Worm (Caenorhabditis elegans) whole organism, midembryonic: Measurements from ENCODE around the gene C15B12.1.

Experiments
- cog-1 ChIP-seq: sonication (generic microtip); optimal IDR thresholded peaks from 2 replicates; lab custom pipeline; 2016; ENCODE audit warnings: missing genetic modification characterization, missing compliant biosample characterization
- flt-1 ChIP-seq: fragments of 200-800 bp; sonication (Bioruptor generic); IDR thresholded peaks from 2 replicates; pipeline ENCODE4 v1.3.6; 2022; ENCODE audit warnings: missing genetic modification characterization, missing compliant biosample characterization
- klf-2 ChIP-seq: fragments of 200-800 bp; sonication (Bioruptor generic); conservative IDR thresholded peaks from 2 replicates; pipeline ENCODE4 v1.3.6; 2022; ENCODE audit warnings: missing genetic modification reagents, missing genetic modification characterization, missing compliant biosample characterization
- med-1 ChIP-seq: sonication (generic microtip); optimal IDR thresholded peaks from 2 replicates; lab custom pipeline; 2017; ENCODE audit warnings: missing genetic modification characterization, mild to moderate bottlenecking, missing compliant biosample characterization, antibody characterized with exemption, missing genetic modification reagents; ENCODE audit not compliant: insufficient read depth
- ref-1 ChIP-seq: fragments of 200-800 bp; sonication (Bioruptor generic); conservative IDR thresholded peaks from 2 replicates; pipeline ENCODE4 v1.3.6; 2022; ENCODE audit warnings: missing genetic modification reagents, missing genetic modification characterization, missing compliant biosample characterization
- ztf-23 ChIP-seq: fragments of 200-800 bp; sonication (Bioruptor generic); IDR thresholded peaks from 2 replicates; pipeline ENCODE4 v1.3.6; 2022; ENCODE audit warnings: missing genetic modification reagents, missing genetic modification characterization, missing compliant biosample characterization
- ztf-29 ChIP-seq: fragments of 200-800 bp; sonication (Bioruptor generic); IDR thresholded peaks from 2 replicates; pipeline ENCODE4 v1.3.6; 2022; ENCODE audit warnings: missing genetic modification reagents, missing genetic modification characterization, missing compliant biosample characterization

ce11 chrX:6462479-6462878, 14.1 kb upstream of the C15B12.1 start:
- TF ChIP-seq med-1 (GFP tag; lab: Kevin White, UChicago) (no peak), flt-1 (no peak), cog-1 (tag; lab: Kevin White, UChicago) (no peak), ztf-23 (GFP tag; lab: Robert Waterston, UW) (no peak), ref-1 (GFP tag; lab: Robert Waterston, UW) (no peak), ztf-29 (GFP tag; lab: Robert Waterston, UW) (no peak), klf-2 (no peak)
